Worm (Caenorhabditis elegans) whole organism, L4 larva: ENCODE data around the gene T04B2.3.
A peak's percentile ranks its signal among the peaks of the same experiment; 100 is the strongest.

Experiments
- F37D6.2 ChIP-seq: sonication (generic microtip); optimal IDR thresholded peaks from 2 replicates; lab custom pipeline; 2016; ENCODE audit warnings: mild to moderate bottlenecking, missing genetic modification characterization, missing compliant biosample characterization
- F49E8.2 ChIP-seq: sonication (generic microtip); optimal IDR thresholded peaks from 2 replicates; lab custom pipeline; 2016; ENCODE audit warnings: missing compliant biosample characterization, mild to moderate bottlenecking, missing genetic modification characterization, borderline replicate concordance
- Y5F2A.4 ChIP-seq: fragments of 200-800 bp; sonication (Bioruptor generic); optimal IDR thresholded peaks from 2 replicates; lab custom pipeline; 2018; ENCODE audit warnings: mild to moderate bottlenecking, missing genetic modification characterization, missing compliant biosample characterization
- ZK337.2 ChIP-seq: fragments of 200-800 bp; sonication (Bioruptor generic); IDR thresholded peaks from 2 replicates; pipeline ENCODE4 v1.3.6; 2022; ENCODE audit warnings: missing genetic modification reagents, missing genetic modification characterization, missing compliant biosample characterization
- aha-1 ChIP-seq: fragments of 150-350 bp; peaks from one replicate; lab custom pipeline; 2014; ENCODE audit warnings: missing biosample characterization, missing genetic modification characterization
- daf-19 ChIP-seq: fragments of 200-800 bp; sonication (Bioruptor generic); conservative IDR thresholded peaks from 2 replicates; pipeline ENCODE4 v1.3.6; 2022; ENCODE audit warnings: missing genetic modification characterization, missing compliant biosample characterization
- dpl-1 ChIP-seq: fragments of 150-350 bp; optimal IDR thresholded peaks from 2 replicates; lab custom pipeline; 2014; ENCODE audit warnings: missing biosample characterization, missing genetic modification reagents, missing genetic modification characterization
- egl-43 ChIP-seq: fragments of 200-800 bp; sonication (Bioruptor generic); IDR thresholded peaks from 2 replicates; pipeline ENCODE4 v1.3.6; 2022; ENCODE audit warnings: missing genetic modification reagents, missing genetic modification characterization, missing compliant biosample characterization
- hlh-11 ChIP-seq: fragments of 200-800 bp; sonication (Bioruptor generic); optimal IDR thresholded peaks from 2 replicates; lab custom pipeline; 2018; ENCODE audit warnings: mild to moderate bottlenecking, missing genetic modification characterization, missing compliant biosample characterization
- lin-13 ChIP-seq: fragments of 150-350 bp; optimal IDR thresholded peaks from 2 replicates; lab custom pipeline; 2014; ENCODE audit warnings: missing biosample characterization, missing genetic modification reagents, missing genetic modification characterization
- lin-29 ChIP-seq: fragments of 200-800 bp; sonication (Bioruptor generic); IDR thresholded peaks from 2 replicates; pipeline ENCODE4 v1.3.6; 2022; ENCODE audit warnings: missing genetic modification reagents, missing genetic modification characterization, missing compliant biosample characterization
- lin-38 ChIP-seq: fragments of 200-800 bp; sonication (Bioruptor generic); IDR thresholded peaks from 2 replicates; pipeline ENCODE4 v1.3.6; 2022; ENCODE audit warnings: missing genetic modification reagents, missing genetic modification characterization, missing compliant biosample characterization
- madf-9 ChIP-seq: fragments of 200-800 bp; sonication (Bioruptor generic); conservative IDR thresholded peaks from 2 replicates; pipeline ENCODE4 v1.3.6; 2022; ENCODE audit warnings: missing genetic modification reagents, missing genetic modification characterization, missing compliant biosample characterization
- mdl-1 ChIP-seq, 2 experiments: fragments of 150-350 bp in 1 of 2; sonication (generic microtip) in 1 of 2; optimal IDR thresholded peaks; 2 replicates each; lab custom pipeline; 2014 to 2017; ENCODE audit warnings: missing biosample characterization in 2 of 2, missing genetic modification characterization in 2 of 2
- mep-1 ChIP-seq: fragments of 150-350 bp; sonication (generic microtip); optimal IDR thresholded peaks from 3 replicates; lab custom pipeline; 2014; ENCODE audit warnings: missing biosample characterization, missing genetic modification characterization
- mes-2 ChIP-seq: sonication (generic microtip); optimal IDR thresholded peaks from 2 replicates; lab custom pipeline; 2016; ENCODE audit warnings: missing genotype, mild to moderate bottlenecking, missing genetic modification characterization, missing compliant biosample characterization; ENCODE audit not compliant: poor library complexity, severe bottlenecking
- mxl-3 ChIP-seq: fragments of 200-800 bp; sonication (Bioruptor generic); optimal IDR thresholded peaks from 2 replicates; lab custom pipeline; 2018; ENCODE audit warnings: mild to moderate bottlenecking, missing genetic modification characterization, missing compliant biosample characterization
- nhr-102 ChIP-seq: sonication (generic microtip); optimal IDR thresholded peaks from 2 replicates; lab custom pipeline; 2016; ENCODE audit warnings: mild to moderate bottlenecking, missing genetic modification characterization, moderate library complexity, missing compliant biosample characterization
- nhr-11 ChIP-seq: fragments of 150-350 bp; optimal IDR thresholded peaks from 2 replicates; lab custom pipeline; 2014; ENCODE audit warnings: missing biosample characterization, missing genetic modification characterization
- nhr-237 ChIP-seq: sonication (generic microtip); optimal IDR thresholded peaks from 2 replicates; lab custom pipeline; 2017; ENCODE audit warnings: missing biosample characterization, missing genetic modification characterization
- nhr-6 ChIP-seq: fragments of 150-350 bp; optimal IDR thresholded peaks from 2 replicates; lab custom pipeline; 2014; ENCODE audit warnings: missing biosample characterization, missing genetic modification characterization
- pha-4 ChIP-seq, 2 experiments: fragments of 150-350 bp in 1 of 2; fragments of 200-800 bp in 1 of 2; sonication (Bioruptor generic) in 1 of 2; IDR thresholded peaks in 1 of 2; optimal IDR thresholded peaks in 1 of 2; 2 replicates each; pipeline versions ENCODE4 v1.3.6 to Lab custom; 2014 to 2022; ENCODE audit warnings: missing genetic modification characterization in 2 of 2, missing genetic modification reagents in 2 of 2, missing biosample characterization in 1 of 2, missing compliant biosample characterization in 1 of 2
- rbr-2 ChIP-seq: sonication (generic microtip); optimal IDR thresholded peaks from 2 replicates; lab custom pipeline; 2016; ENCODE audit warnings: missing genotype, missing genetic modification characterization, missing compliant biosample characterization
- set-16 ChIP-seq: fragments of 200-800 bp; sonication (Bioruptor generic); IDR thresholded peaks from 2 replicates; pipeline ENCODE4 v1.3.6; 2022; ENCODE audit warnings: missing genetic modification reagents, missing genetic modification characterization, missing compliant biosample characterization
- snpc-1.2 ChIP-seq: fragments of 200-800 bp; sonication (Bioruptor generic); IDR thresholded peaks from 2 replicates; pipeline ENCODE4 v1.3.6; 2022; ENCODE audit warnings: missing genetic modification reagents, missing genetic modification characterization, missing compliant biosample characterization
- tra-1 ChIP-seq: fragments of 200-800 bp; sonication (Bioruptor generic); IDR thresholded peaks from 2 replicates; pipeline ENCODE4 v1.3.6; 2022; ENCODE audit warnings: missing genetic modification reagents, missing genetic modification characterization, missing compliant biosample characterization
- unc-130 ChIP-seq: sonication (generic microtip); optimal IDR thresholded peaks from 2 replicates; lab custom pipeline; 2016; ENCODE audit warnings: missing genetic modification reagents, missing genetic modification characterization, missing compliant biosample characterization
- unc-62 ChIP-seq, 3 experiments: fragments of 150-350 bp in 1 of 3; sonication (generic microtip); optimal IDR thresholded peaks in 2 of 3; peaks in 1 of 3; 1 replicate in 1 of 3; 2 replicates in 2 of 3; lab custom pipeline; 2014 to 2017; ENCODE audit warnings: missing biosample characterization in 3 of 3, missing genetic modification characterization in 3 of 3, missing genetic modification reagents in 3 of 3, missing genotype in 1 of 3
- zip-11 ChIP-seq: fragments of 200-800 bp; sonication (Bioruptor generic); IDR thresholded peaks from 2 replicates; pipeline ENCODE4 v1.3.6; 2022; ENCODE audit warnings: missing genetic modification characterization, missing compliant biosample characterization

The T04B2.3 gene

ce11 chrIV:10078003-10078402, 30.8 kb downstream of the T04B2.3 start:
- TF ChIP-seq mep-1 (tag; lab: Kevin White, UChicago) (no peak), unc-62 (GFP tag; optimal IDR thresholded peaks at IDR 0.05 in 1 of 2; lab: Kevin White, UChicago) (peak in 1 of 2 experiments; percentile 92), unc-62 (tag; optimal IDR thresholded peaks at IDR 0.05; lab: Kevin White, UChicago) (no peak)

ce11 chrIV:10080816-10081215, 33.6 kb downstream of the T04B2.3 start, which contains the start of gene W01B6.6:
Gene W01B6.6, plus strand, starts transcription at chrIV:10081116.
- TF ChIP-seq lin-29 (no peak), pha-4 (GFP tag; IDR thresholded peaks at IDR 0.05; lab: Robert Waterston, UW) (no peak), pha-4 (tag; optimal IDR thresholded peaks at IDR 0.05; lab: Kevin White, UChicago) (no peak), tra-1 (GFP tag; lab: Robert Waterston, UW) (no peak), egl-43 (GFP tag; lab: Robert Waterston, UW) (no peak), nhr-102 (tag; lab: Kevin White, UChicago) (no peak), nhr-237 (tag; lab: Kevin White, UChicago) (no peak)

- peak; percentile 99 for TF ChIP-seq set-16 (GFP tag; lab: Robert Waterston, UW)
- TF ChIP-seq Y5F2A.4 (GFP tag; lab: Kevin White, UChicago): no peak
- TF ChIP-seq pha-4 (GFP tag; IDR thresholded peaks at IDR 0.05; lab: Robert Waterston, UW): peak; percentile 67; the same call in 1 of the 2 replicates
- no peak for TF ChIP-seq pha-4 (tag; optimal IDR thresholded peaks at IDR 0.05; lab: Kevin White, UChicago)
- TF ChIP-seq F37D6.2 (tag; lab: Kevin White, UChicago): no peak
- 0 out of 2 replicates have a peak, but pooled peaks have one; percentile 19 for TF ChIP-seq egl-43 (GFP tag; lab: Robert Waterston, UW)
These were observed 37.2 kb downstream of the T04B2.3 start, which contains the start of gene W01B6.8 for ce11 chrIV:10084323-10084959. Gene W01B6.8, minus strand, starts transcription at chrIV:10084373.

ce11 chrIV:10085401-10086187, 38.4 kb downstream of the T04B2.3 start, which contains the start of the genes col-2 and ndc-80:
Gene col-2, minus strand, starts transcription at chrIV:10085451.
Gene ndc-80, plus strand, starts transcription at chrIV:10086137.
- TF ChIP-seq madf-9 (GFP tag; lab: Robert Waterston, UW): no peak
- peak; percentile 82 for TF ChIP-seq unc-130 (GFP tag; lab: Kevin White, UChicago)
- TF ChIP-seq nhr-11 (tag; lab: Kevin White, UChicago): peak; percentile 35
- no peak for TF ChIP-seq nhr-102 (tag; lab: Kevin White, UChicago)
- peak; percentile 43 for TF ChIP-seq rbr-2 (tag; lab: Kevin White, UChicago)
- peak; percentile 37 for TF ChIP-seq lin-13 (GFP tag; lab: Kevin White, UChicago)
- no peak for TF ChIP-seq daf-19 (GFP tag; lab: Robert Waterston, UW)
- TF ChIP-seq nhr-237 (tag; lab: Kevin White, UChicago): no peak
- peak; percentile 27 for TF ChIP-seq mxl-3 (GFP tag; lab: Kevin White, UChicago)
- peak; percentile 59; the same call in 1 of the 2 replicates for TF ChIP-seq ZK337.2 (GFP tag; lab: Robert Waterston, UW)
- peak; percentile 95 for TF ChIP-seq mes-2
- no peak for TF ChIP-seq F49E8.2
- peak; percentile 55; the same call in 1 of the 2 replicates for TF ChIP-seq snpc-1.2 (GFP tag; lab: Robert Waterston, UW)
- TF ChIP-seq dpl-1 (GFP tag; lab: Kevin White, UChicago): peak; percentile 82
- no peak for TF ChIP-seq unc-62 (GFP tag; optimal IDR thresholded peaks at IDR 0.05 in 1 of 2; lab: Kevin White, UChicago)
- no peak for TF ChIP-seq unc-62 (tag; optimal IDR thresholded peaks at IDR 0.05; lab: Kevin White, UChicago)
- TF ChIP-seq aha-1 (tag; lab: Kevin White, UChicago): peak; percentile 90
- TF ChIP-seq hlh-11 (tag; lab: Kevin White, UChicago): peak; percentile 19
- TF ChIP-seq pha-4 (GFP tag; IDR thresholded peaks at IDR 0.05; lab: Robert Waterston, UW): no peak
- TF ChIP-seq pha-4 (tag; optimal IDR thresholded peaks at IDR 0.05; lab: Kevin White, UChicago): peak; percentile 76
- no peak for TF ChIP-seq zip-11 (GFP tag; lab: Robert Waterston, UW)
- peak; percentile 82 for TF ChIP-seq nhr-6 (tag; lab: Kevin White, UChicago)
- peak in 1 of 2 experiments; percentile 0 for TF ChIP-seq mdl-1 (tag; optimal IDR thresholded peaks at IDR 0.05; lab: Kevin White, UChicago)
- peak; percentile 94 for TF ChIP-seq lin-38 (GFP tag; lab: Robert Waterston, UW)
